Fruit fly (Drosophila melanogaster) Kc167 (cell line): ENCODE measurements around the gene CG5681.

Experiments
- Myc ChIP-seq: fragments of >200 bp; optimal IDR thresholded peaks from 2 replicates; lab custom pipeline; 2017; ENCODE audit warnings: missing external identifiers
- Sin3A ChIP-seq: fragments of >200 bp; optimal IDR thresholded peaks from 2 replicates; lab custom pipeline; 2018; ENCODE audit warnings: missing external identifiers
- h ChIP-seq: fragments of >200 bp; optimal IDR thresholded peaks from 3 replicates; lab custom pipeline; 2018; ENCODE audit warnings: missing external identifiers
- insv ChIP-seq: fragments of >200 bp; optimal IDR thresholded peaks from 3 replicates; lab custom pipeline; 2018; ENCODE audit warnings: missing external identifiers
- psq ChIP-seq: fragments of >200 bp; optimal IDR thresholded peaks from 2 replicates; lab custom pipeline; 2017; ENCODE audit warnings: missing external identifiers
- ttk ChIP-seq: sonication (Bioruptor generic); optimal IDR thresholded peaks from 2 replicates; lab custom pipeline; 2017; ENCODE audit warnings: missing external identifiers

CG5681 gene

dm6 chr2L:18005481-18005880 is 19.3 kb downstream of the CG5681 start:
- TF ChIP-seq h (lab: Kevin White, UChicago) = no peak
- TF ChIP-seq Sin3A (lab: Kevin White, UChicago) = no peak
- TF ChIP-seq Myc = no peak
- TF ChIP-seq psq = no peak
- no peak for TF ChIP-seq insv (lab: Kevin White, UChicago)
- no peak for TF ChIP-seq ttk

- TF ChIP-seq ttk (no peak), Sin3A (lab: Kevin White, UChicago) (no peak)
Observed at dm6 chr2L:18006327-18006726, 20.1 kb downstream of the CG5681 start, which contains the start of gene CG5693. Gene CG5693, plus strand, starts transcription at chr2L:18006627.

dm6 chr2L:18007060-18007459 is 20.9 kb downstream of the CG5681 start, which contains the start of gene CG42659:
Gene CG42659, plus strand, starts transcription at chr2L:18007360.
- TF ChIP-seq insv (lab: Kevin White, UChicago) (no peak), psq (no peak), Sin3A (lab: Kevin White, UChicago) (no peak), h (lab: Kevin White, UChicago) (no peak), ttk (no peak), Myc (no peak)

DNA sequence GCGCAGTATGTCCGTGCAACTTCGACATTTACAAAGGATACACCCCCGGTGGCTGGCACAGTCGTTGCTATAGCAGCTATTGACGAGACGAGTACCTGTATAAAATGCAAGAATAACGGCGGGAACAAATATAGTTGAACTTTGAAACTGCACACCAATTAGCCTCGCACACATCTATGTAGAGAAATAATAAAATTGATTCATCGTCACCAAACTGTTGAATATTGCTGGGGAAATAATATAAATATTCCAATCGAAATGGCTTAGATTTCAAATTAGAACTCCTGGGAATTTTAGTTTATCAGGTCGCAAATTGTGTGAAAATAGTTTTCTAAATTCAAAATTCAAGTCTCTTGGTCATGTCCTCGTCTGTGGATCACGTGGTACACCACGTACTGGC is 21.4 kb downstream of the CG5681 start, which contains the start of the genes CG42634 and CG42635:
CG42634 (plus strand) TSS at position 301 of the 400 bp plus-strand sequence.
CG42635 (plus strand) TSS at position 301 of the 400 bp plus-strand sequence.
- TF ChIP-seq Myc (no peak), psq (no peak), Sin3A (lab: Kevin White, UChicago) (no peak), h (lab: Kevin White, UChicago) (no peak), insv (lab: Kevin White, UChicago) (no peak), ttk (no peak)

- TF ChIP-seq psq = no peak
- TF ChIP-seq Sin3A (lab: Kevin White, UChicago) = no peak
- no peak for TF ChIP-seq insv (lab: Kevin White, UChicago)
- TF ChIP-seq Myc = no peak
- TF ChIP-seq h (lab: Kevin White, UChicago) = no peak
Observed at dm6 chr2L:18008653-18009052, 22.5 kb downstream of the CG5681 start, which contains the start of gene CG31740. Gene CG31740, plus strand, starts transcription at chr2L:18008953.

- no peak for TF ChIP-seq psq
- TF ChIP-seq ttk = no peak
- no peak for TF ChIP-seq h (lab: Kevin White, UChicago)
- no peak for TF ChIP-seq Myc
- no peak for TF ChIP-seq Sin3A (lab: Kevin White, UChicago)
- TF ChIP-seq insv (lab: Kevin White, UChicago) = no peak
Observed at dm6 chr2L:18009672-18010071, 23.5 kb downstream of the CG5681 start.

dm6 chr2L:18011375-18011774 is 25.2 kb downstream of the CG5681 start, which contains the start of gene elfless:
Gene elfless, minus strand, starts transcription at chr2L:18011475.
- TF ChIP-seq Sin3A (lab: Kevin White, UChicago) = no peak
- no peak for TF ChIP-seq Myc
- TF ChIP-seq ttk = no peak
- no peak for TF ChIP-seq psq
- no peak for TF ChIP-seq h (lab: Kevin White, UChicago)
- TF ChIP-seq insv (lab: Kevin White, UChicago) = no peak

dm6 chr2L:18012168-18012567 is 26.0 kb downstream of the CG5681 start, which contains the start of gene rdo:
Gene rdo, plus strand, starts transcription at chr2L:18012380.
- TF ChIP-seq Myc (no peak), psq (no peak), insv (lab: Kevin White, UChicago) (no peak), ttk (no peak), h (lab: Kevin White, UChicago) (no peak), Sin3A (lab: Kevin White, UChicago) (no peak)

- TF ChIP-seq psq (no peak), insv (lab: Kevin White, UChicago) (no peak), h (lab: Kevin White, UChicago) (no peak), ttk (no peak)
Observed at dm6 chr2L:18032741-18033140, 46.5 kb downstream of the CG5681 start.
